Fruit fly (Drosophila melanogaster): ENCODE data around the gene stx.

DNA sequence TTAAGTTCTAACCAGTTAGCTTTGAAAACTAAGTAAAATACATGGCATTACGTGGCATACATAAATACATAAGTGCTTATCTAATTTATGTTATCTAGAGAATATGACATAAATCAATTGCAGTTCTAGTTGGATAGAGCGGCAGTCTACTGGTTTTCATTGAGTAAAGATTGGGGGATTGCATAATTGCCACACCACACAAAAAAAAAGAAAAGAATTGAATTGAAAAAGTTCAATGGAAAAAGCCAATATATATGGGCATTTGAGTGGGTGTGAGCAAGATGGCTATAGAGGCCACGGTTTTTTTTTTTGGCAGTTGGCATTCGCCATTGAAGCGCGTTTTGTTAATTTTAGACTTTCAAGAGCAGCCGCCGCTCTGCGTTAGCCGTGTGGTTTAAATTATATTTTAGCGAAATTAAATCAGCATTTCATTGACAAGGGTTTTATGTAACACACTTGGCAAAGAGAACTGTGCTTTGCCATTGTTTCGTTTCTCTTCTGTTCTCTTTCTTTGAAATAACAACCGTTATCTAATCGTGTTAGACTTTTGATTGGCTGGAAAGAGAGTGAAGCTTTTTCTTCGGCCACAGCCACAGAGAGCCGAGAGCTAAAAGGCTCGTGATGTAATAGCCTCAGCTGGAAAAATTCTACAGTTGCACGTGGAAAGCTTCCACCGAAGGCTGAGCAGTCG is 38.8 kb upstream of the stx start:
- TF ChIP-seq eg (GFP tag; IDR thresholded peaks at IDR 0.05) (no peak), CG10669 (GFP tag; optimal IDR thresholded peaks at IDR 0.05) (no peak), Blimp-1 (GFP tag; optimal IDR thresholded peaks at IDR 0.05) (no peak), Sox102F (GFP tag; optimal IDR thresholded peaks at IDR 0.05) (no peak), CG6854 (GFP tag; optimal IDR thresholded peaks at IDR 0.05) (no peak), lz (GFP tag; optimal IDR thresholded peaks at IDR 0.05) (no peak), dac (GFP tag; optimal IDR thresholded peaks at IDR 0.05) (no peak), vri (GFP tag; optimal IDR thresholded peaks at IDR 0.05) (peak; percentile 97), Gug (GFP tag; IDR thresholded peaks at IDR 0.05) (no peak), CG11762 (GFP tag; optimal IDR thresholded peaks at IDR 0.05; ENCODE audit: insufficient read depth) (no peak), acj6 (GFP tag; optimal IDR thresholded peaks at IDR 0.05) (no peak), Eip78C (GFP tag) (peak; percentile 2)
